Worm (Caenorhabditis elegans): ENCODE data around the gene K01A11.3.

Gene K01A11.3

ce11 chrIII:3456226-3456625 lies 3.8 kb upstream of the K01A11.3 start:
- no peak for TF ChIP-seq mec-3 (tag; optimal IDR thresholded peaks at IDR 0.05; ENCODE audit: borderline replicate concordance)
- TF ChIP-seq ceh-48 (tag; optimal IDR thresholded peaks at IDR 0.05): no peak
- TF ChIP-seq ama-1 (optimal IDR thresholded peaks at IDR 0.05): no peak
- TF ChIP-seq unc-42 (tag; optimal IDR thresholded peaks at IDR 0.05): peak; percentile 63
- TF ChIP-seq elt-4 (tag; optimal IDR thresholded peaks at IDR 0.05): no peak
- TF ChIP-seq dmd-4 (tag; optimal IDR thresholded peaks at IDR 0.05; ENCODE audit: borderline replicate concordance): no peak
- TF ChIP-seq pha-2 (tag; optimal IDR thresholded peaks at IDR 0.05): no peak
- TF ChIP-seq sdc-2 (tag; optimal IDR thresholded peaks at IDR 0.05): no peak
- peak; percentile 21 for TF ChIP-seq madf-2 (tag; optimal IDR thresholded peaks at IDR 0.05)
- no peak for TF ChIP-seq hlh-15 (tag; optimal IDR thresholded peaks at IDR 0.05)
- TF ChIP-seq fkh-6 (tag; optimal IDR thresholded peaks at IDR 0.05): no peak
- TF ChIP-seq elt-2 (tag; optimal IDR thresholded peaks at IDR 0.05): peak; percentile 68
- TF ChIP-seq ceh-31 (tag; optimal IDR thresholded peaks at IDR 0.05): peak; percentile 72
- no peak for TF ChIP-seq ceh-22 (tag; optimal IDR thresholded peaks at IDR 0.05)
- TF ChIP-seq pros-1 (tag; optimal IDR thresholded peaks at IDR 0.05): no peak
- TF ChIP-seq ahr-1 (tag; optimal IDR thresholded peaks at IDR 0.05): no peak
- TF ChIP-seq F13H6.1 (tag; optimal IDR thresholded peaks at IDR 0.05): no peak
- no peak for TF ChIP-seq ceh-6 (GFP tag; optimal IDR thresholded peaks at IDR 0.05)
- TF ChIP-seq pag-3 (tag; optimal IDR thresholded peaks at IDR 0.05; ENCODE audit: borderline replicate concordance): no peak
- no peak for TF ChIP-seq gmeb-2 (tag; optimal IDR thresholded peaks at IDR 0.05)
- no peak for TF ChIP-seq ceh-2 (tag; optimal IDR thresholded peaks at IDR 0.05)
- peak; percentile 44 for TF ChIP-seq unc-86 (tag; optimal IDR thresholded peaks at IDR 0.05)
- peak; percentile 12; the same call in 1 of the 2 replicates for TF ChIP-seq sox-2 (GFP tag; IDR thresholded peaks at IDR 0.05)
- no peak for TF ChIP-seq ceh-45 (GFP tag; IDR thresholded peaks at IDR 0.05)
- TF ChIP-seq ceh-9 (tag; optimal IDR thresholded peaks at IDR 0.05): no peak
- TF ChIP-seq che-1 (tag; optimal IDR thresholded peaks at IDR 0.05): no peak
- no peak for TF ChIP-seq unc-3 (GFP tag; conservative IDR thresholded peaks at IDR 0.05)
- peak; percentile 32 for TF ChIP-seq unc-3 (tag; optimal IDR thresholded peaks at IDR 0.05)
- no peak for TF ChIP-seq odd-2 (tag; optimal IDR thresholded peaks at IDR 0.05)
- TF ChIP-seq sox-4 (tag; optimal IDR thresholded peaks at IDR 0.05): no peak
- TF ChIP-seq hlh-30 (tag; optimal IDR thresholded peaks at IDR 0.05; ENCODE audit: insufficient read depth): peak; percentile 50
- no peak for TF ChIP-seq nhr-11 (tag; optimal IDR thresholded peaks at IDR 0.05)
- peak; percentile 44 for TF ChIP-seq K09A11.1 (tag; optimal IDR thresholded peaks at IDR 0.05; ENCODE audit: insufficient read depth)
- peak; percentile 52 for TF ChIP-seq C08G9.2 (tag; optimal IDR thresholded peaks at IDR 0.05)
- TF ChIP-seq nfya-1 (tag; optimal IDR thresholded peaks at IDR 0.05): peak; percentile 91
- TF ChIP-seq hlh-13 (GFP tag; optimal IDR thresholded peaks at IDR 0.05): no peak
- no peak for TF ChIP-seq ceh-24 (tag; optimal IDR thresholded peaks at IDR 0.05)
- TF ChIP-seq ref-2 (tag; optimal IDR thresholded peaks at IDR 0.05): peak; percentile 83
- TF ChIP-seq pqm-1 (tag; optimal IDR thresholded peaks at IDR 0.05): peak; percentile 49
- TF ChIP-seq lin-11 (tag; optimal IDR thresholded peaks at IDR 0.05): no peak
- TF ChIP-seq ttx-3 (tag; optimal IDR thresholded peaks at IDR 0.05): no peak
- TF ChIP-seq nhr-232 (tag; optimal IDR thresholded peaks at IDR 0.05): no peak
- peak; percentile 11 for TF ChIP-seq fax-1 (tag; optimal IDR thresholded peaks at IDR 0.05)
- TF ChIP-seq fkh-10 (GFP tag; optimal IDR thresholded peaks at IDR 0.05): no peak
- no peak for TF ChIP-seq syd-9 (tag; optimal IDR thresholded peaks at IDR 0.05)
- no peak for TF ChIP-seq tbx-7 (tag; optimal IDR thresholded peaks at IDR 0.05)
- no peak for TF ChIP-seq hlh-6 (tag; optimal IDR thresholded peaks at IDR 0.05)
- TF ChIP-seq eyg-1 (tag; optimal IDR thresholded peaks at IDR 0.05): no peak
- peak; percentile 17 for TF ChIP-seq rnt-1 (tag; optimal IDR thresholded peaks at IDR 0.05)
- peak; percentile 83 for TF ChIP-seq ceh-18 (tag; optimal IDR thresholded peaks at IDR 0.05)
- peak; percentile 64 for TF ChIP-seq tbx-2 (tag; optimal IDR thresholded peaks at IDR 0.05)
- no peak for TF ChIP-seq T23F11.4 (GFP tag; optimal IDR thresholded peaks at IDR 0.05)
- no peak for TF ChIP-seq pha-4 (tag; optimal IDR thresholded peaks at IDR 0.05)
- TF ChIP-seq Y22D7AL.16 (tag; optimal IDR thresholded peaks at IDR 0.05): no peak

All from whole organism, late embryonic.